Fruit fly (Drosophila melanogaster) whole organism, pupa: ENCODE data around the gene CG14817.

Source experiments
- CG10348 ChIP-seq: fragments of 200-800 bp; sonication (Bioruptor generic); IDR thresholded peaks from 2 replicates; pipeline ENCODE4 v1.3.6; 2022; ENCODE audit warnings: missing biosample characterization, missing genetic modification characterization
- CG12605 ChIP-seq: fragments of 200-800 bp; sonication (Bioruptor generic); IDR thresholded peaks from 2 replicates; pipeline ENCODE4 v1.3.6; 2022; ENCODE audit warnings: missing biosample characterization, missing genetic modification characterization
- CG13204 ChIP-seq: fragments of 200-800 bp; sonication (Bioruptor generic); optimal IDR thresholded peaks from 2 replicates; lab custom pipeline; 2018; ENCODE audit warnings: missing biosample characterization, mild to moderate bottlenecking, missing genetic modification characterization, moderate library complexity
- CG14655 ChIP-seq: fragments of 200-800 bp; sonication (Bioruptor generic); optimal IDR thresholded peaks from 3 replicates; lab custom pipeline; 2017; ENCODE audit warnings: mild to moderate bottlenecking, missing biosample characterization, missing genetic modification reagents, missing genetic modification characterization
- CG15710 ChIP-seq: fragments of 200-800 bp; sonication (Bioruptor generic); optimal IDR thresholded peaks from 2 replicates; lab custom pipeline; 2018; ENCODE audit warnings: missing biosample characterization, mild to moderate bottlenecking, missing genetic modification characterization, moderate library complexity
- CG17806 ChIP-seq: fragments of 200-800 bp; sonication (Bioruptor generic); optimal IDR thresholded peaks from 2 replicates; lab custom pipeline; 2018; ENCODE audit warnings: missing biosample characterization, mild to moderate bottlenecking, missing genetic modification characterization, moderate library complexity
- CG32121 ChIP-seq: fragments of 200-800 bp; sonication (Bioruptor generic); IDR thresholded peaks from 2 replicates; pipeline ENCODE4 v1.3.6; 2022; ENCODE audit warnings: missing biosample characterization, missing genetic modification characterization
- CG34367 ChIP-seq: fragments of 200-800 bp; sonication (Bioruptor generic); optimal IDR thresholded peaks from 2 replicates; lab custom pipeline; 2018; ENCODE audit warnings: missing biosample characterization, mild to moderate bottlenecking, missing genetic modification characterization
- CG4496 ChIP-seq: fragments of 200-800 bp; sonication (Bioruptor generic); IDR thresholded peaks from 3 replicates; pipeline ENCODE4 v1.3.6; 2022; ENCODE audit warnings: missing biosample characterization, missing genetic modification characterization
- CG8159 ChIP-seq: fragments of 200-800 bp; sonication (Bioruptor generic); optimal IDR thresholded peaks from 3 replicates; lab custom pipeline; 2018; ENCODE audit warnings: missing biosample characterization, mild to moderate bottlenecking, missing genetic modification characterization, moderate library complexity
- CG8301 ChIP-seq: fragments of 200-800 bp; sonication (Bioruptor generic); optimal IDR thresholded peaks from 2 replicates; lab custom pipeline; 2018; ENCODE audit warnings: missing biosample characterization, mild to moderate bottlenecking, missing genetic modification characterization
- CG9948 ChIP-seq: fragments of 200-800 bp; sonication (Bioruptor generic); optimal IDR thresholded peaks from 2 replicates; lab custom pipeline; 2018; ENCODE audit warnings: missing biosample characterization, mild to moderate bottlenecking, missing genetic modification characterization, moderate library complexity
- D1 ChIP-seq: fragments of 200-800 bp; sonication (Bioruptor generic); optimal IDR thresholded peaks from 2 replicates; lab custom pipeline; 2018; ENCODE audit warnings: missing biosample characterization, mild to moderate bottlenecking, missing genetic modification characterization, moderate library complexity
- EcR ChIP-seq: fragments of 200-800 bp; sonication (Bioruptor generic); optimal IDR thresholded peaks from 3 replicates; lab custom pipeline; 2019; ENCODE audit warnings: missing biosample characterization, missing genetic modification characterization, mild to moderate bottlenecking, moderate library complexity, missing genetic modification reagents
- Ets98B ChIP-seq: fragments of 200-800 bp; sonication (Bioruptor generic); IDR thresholded peaks from 2 replicates; pipeline ENCODE4 v1.3.6; 2022; ENCODE audit warnings: missing biosample characterization, missing genetic modification characterization
- Pif1A ChIP-seq: fragments of 200-800 bp; sonication (Bioruptor generic); optimal IDR thresholded peaks from 3 replicates; lab custom pipeline; 2016; ENCODE audit warnings: missing biosample characterization, missing genetic modification characterization
- Pif1B ChIP-seq: fragments of 200-800 bp; sonication (Bioruptor generic); optimal IDR thresholded peaks from 3 replicates; lab custom pipeline; 2016; ENCODE audit warnings: missing biosample characterization, missing genetic modification characterization
- Snoo ChIP-seq: fragments of 200-800 bp; sonication (Bioruptor generic); optimal IDR thresholded peaks from 3 replicates; lab custom pipeline; 2017; ENCODE audit warnings: missing biosample characterization, mild to moderate bottlenecking, missing genetic modification characterization, inconsistent platforms
- fd96Ca ChIP-seq: fragments of 200-800 bp; sonication (Bioruptor generic); IDR thresholded peaks from 3 replicates; pipeline ENCODE4 v1.3.6; 2022; ENCODE audit warnings: missing biosample characterization, missing genetic modification characterization
- gl ChIP-seq: fragments of 200-800 bp; sonication (Bioruptor generic); optimal IDR thresholded peaks from 2 replicates; lab custom pipeline; 2018; ENCODE audit warnings: missing biosample characterization, mild to moderate bottlenecking, missing genetic modification characterization
- rn ChIP-seq: fragments of 200-800 bp; sonication (Bioruptor generic); IDR thresholded peaks from 2 replicates; pipeline ENCODE4 v1.3.6; 2022; ENCODE audit warnings: missing biosample characterization, missing genetic modification characterization

Gene CG14817

dm6 chrX:1893532-1893931, 16.5 kb upstream of the CG14817 start:
- TF ChIP-seq Pif1B: no peak
- TF ChIP-seq Snoo (tag; lab: Kevin White, UChicago): no peak
- no peak for TF ChIP-seq fd96Ca (GFP tag; lab: Robert Waterston, UW)
- TF ChIP-seq CG9948 (tag; lab: Kevin White, UChicago): no peak
- TF ChIP-seq D1 (tag; lab: Kevin White, UChicago): no peak
- no peak for TF ChIP-seq CG17806 (tag; lab: Kevin White, UChicago)
- no peak for TF ChIP-seq rn
- TF ChIP-seq CG10348: no peak
- TF ChIP-seq CG4496: no peak
- TF ChIP-seq CG12605 (GFP tag; lab: Robert Waterston, UW): no peak
- no peak for TF ChIP-seq Ets98B
- TF ChIP-seq CG32121: no peak
- TF ChIP-seq CG8301 (tag; lab: Kevin White, UChicago): no peak
- no peak for TF ChIP-seq CG15710 (tag; lab: Kevin White, UChicago)
- no peak for TF ChIP-seq EcR (GFP tag; lab: Kevin White, UChicago)
- no peak for TF ChIP-seq CG8159 (tag; lab: Kevin White, UChicago)
- TF ChIP-seq CG14655 (GFP tag; lab: Kevin White, UChicago): no peak
- TF ChIP-seq Pif1A (GFP tag; lab: Kevin White, UChicago): no peak
- no peak for TF ChIP-seq CG34367 (tag; lab: Kevin White, UChicago)
- TF ChIP-seq gl (tag; lab: Kevin White, UChicago): no peak

- no peak for TF ChIP-seq fd96Ca (GFP tag; lab: Robert Waterston, UW)
- no peak for TF ChIP-seq CG34367 (tag; lab: Kevin White, UChicago)
- no peak for TF ChIP-seq EcR (GFP tag; lab: Kevin White, UChicago)
- TF ChIP-seq CG15710 (tag; lab: Kevin White, UChicago): peak; percentile 30
- no peak for TF ChIP-seq CG8159 (tag; lab: Kevin White, UChicago)
- TF ChIP-seq Pif1A (GFP tag; lab: Kevin White, UChicago): no peak
- TF ChIP-seq D1 (tag; lab: Kevin White, UChicago): no peak
- no peak for TF ChIP-seq CG8301 (tag; lab: Kevin White, UChicago)
- TF ChIP-seq CG13204 (GFP tag; lab: Kevin White, UChicago): no peak
- peak; percentile 62; the same call in 2 of the 3 replicates for TF ChIP-seq CG4496
- TF ChIP-seq Ets98B: peak; percentile 35; the same call in 1 of the 2 replicates
- no peak for TF ChIP-seq CG12605 (GFP tag; lab: Robert Waterston, UW)
- no peak for TF ChIP-seq rn
- no peak for TF ChIP-seq Pif1B
- no peak for TF ChIP-seq CG14655 (GFP tag; lab: Kevin White, UChicago)
- no peak for TF ChIP-seq CG17806 (tag; lab: Kevin White, UChicago)
- no peak for TF ChIP-seq gl (tag; lab: Kevin White, UChicago)
- TF ChIP-seq Snoo (tag; lab: Kevin White, UChicago): no peak
- TF ChIP-seq CG32121: no peak
- TF ChIP-seq CG9948 (tag; lab: Kevin White, UChicago): no peak
These were observed 12.9 kb upstream of the CG14817 start, which contains the start of the genes trr and mRpL16 for dm6 chrX:1889926-1890325. TSS of gene trr (minus strand) at chrX:1889950. TSS of gene mRpL16 (plus strand) at chrX:1890256.

- TF ChIP-seq Ets98B (no peak), D1 (tag; lab: Kevin White, UChicago) (no peak), CG8159 (tag; lab: Kevin White, UChicago) (no peak), gl (tag; lab: Kevin White, UChicago) (no peak), CG8301 (tag; lab: Kevin White, UChicago) (no peak), CG32121 (no peak), CG9948 (tag; lab: Kevin White, UChicago) (no peak), CG4496 (no peak), CG13204 (GFP tag; lab: Kevin White, UChicago) (no peak), EcR (GFP tag; lab: Kevin White, UChicago) (no peak)
These were observed 3.7 kb upstream of the CG14817 start for dm6 chrX:1880779-1881178.

dm6 chrX:1880139-1880556, 3.1 kb upstream of the CG14817 start, which contains the start of gene Coa8:
TSS of gene Coa8 (plus strand) at chrX:1880282.
- 0 out of 2 replicates have a peak, but pooled peaks have one; percentile 13 for TF ChIP-seq CG12605 (GFP tag; lab: Robert Waterston, UW)
- no peak for TF ChIP-seq EcR (GFP tag; lab: Kevin White, UChicago)
- peak; percentile 51; the same call in 2 of the 3 replicates for TF ChIP-seq fd96Ca (GFP tag; lab: Robert Waterston, UW)
- TF ChIP-seq CG8159 (tag; lab: Kevin White, UChicago): peak; percentile 35
- no peak; the same call in 1 of the 2 replicates for TF ChIP-seq CG32121
- no peak for TF ChIP-seq CG14655 (GFP tag; lab: Kevin White, UChicago)
- peak; percentile 32 for TF ChIP-seq CG34367 (tag; lab: Kevin White, UChicago)
- peak; percentile 12 for TF ChIP-seq Snoo (tag; lab: Kevin White, UChicago)
- peak; percentile 35 for TF ChIP-seq Ets98B
- no peak for TF ChIP-seq CG8301 (tag; lab: Kevin White, UChicago)
- TF ChIP-seq rn: no peak
- no peak for TF ChIP-seq CG9948 (tag; lab: Kevin White, UChicago)
- TF ChIP-seq CG4496: peak; percentile 67; the same call in 2 of the 3 replicates
- TF ChIP-seq Pif1A (GFP tag; lab: Kevin White, UChicago): no peak
- TF ChIP-seq Pif1B: no peak
- TF ChIP-seq CG15710 (tag; lab: Kevin White, UChicago): peak; percentile 35

dm6 chrX:1879606-1880110, 2.6 kb upstream of the CG14817 start, which contains the start of gene CG14818:
TSS of gene CG14818 (minus strand) at chrX:1879774.
- TF ChIP-seq CG12605 (GFP tag; lab: Robert Waterston, UW) (0 out of 2 replicates have a peak, but pooled peaks have one; percentile 24), CG8159 (tag; lab: Kevin White, UChicago) (peak; percentile 39), CG9948 (tag; lab: Kevin White, UChicago) (peak; percentile 30), D1 (tag; lab: Kevin White, UChicago) (no peak), Pif1A (GFP tag; lab: Kevin White, UChicago) (no peak), Pif1B (no peak), gl (tag; lab: Kevin White, UChicago) (no peak), CG34367 (tag; lab: Kevin White, UChicago) (peak; percentile 36), CG15710 (tag; lab: Kevin White, UChicago) (peak; percentile 46), rn (peak; percentile 38; the same call in 1 of the 2 replicates), CG10348 (no peak), Ets98B (peak; percentile 17; the same call in 1 of the 2 replicates), CG4496 (peak; percentile 44; the same call in 1 of the 3 replicates), Snoo (tag; lab: Kevin White, UChicago) (peak; percentile 49), CG17806 (tag; lab: Kevin White, UChicago) (peak; percentile 33), CG8301 (tag; lab: Kevin White, UChicago) (peak; percentile 43), fd96Ca (GFP tag; lab: Robert Waterston, UW) (peak; percentile 71)
